Fruit fly (Drosophila melanogaster): ENCODE measurements around the gene CG17544.

Gene CG17544

dm6 chr2L:19440732-19441131, 42.4 kb upstream of the CG17544 start (continued):
- TF ChIP-seq CG11902 (GFP tag; optimal IDR thresholded peaks at IDR 0.05) (no peak), CG10631 (GFP tag; optimal IDR thresholded peaks at IDR 0.05) (no peak), CG32006 (GFP tag; optimal IDR thresholded peaks at IDR 0.05) (no peak), CG16779 (tag; optimal IDR thresholded peaks at IDR 0.05) (no peak), Smox (GFP tag; optimal IDR thresholded peaks at IDR 0.05) (no peak), CG31627 (GFP tag; optimal IDR thresholded peaks at IDR 0.05) (no peak), ss (GFP tag; optimal IDR thresholded peaks at IDR 0.05) (peak; percentile 14 to 58), achi (GFP tag; optimal IDR thresholded peaks at IDR 0.05) (no peak), CG6276 (GFP tag; optimal IDR thresholded peaks at IDR 0.05) (no peak), esn (GFP tag; optimal IDR thresholded peaks at IDR 0.05) (no peak), CG3919 (GFP tag; optimal IDR thresholded peaks at IDR 0.05) (peak; percentile 6), CG11762 (GFP tag; optimal IDR thresholded peaks at IDR 0.05; ENCODE audit: insufficient read depth) (no peak), CG6792 (GFP tag; optimal IDR thresholded peaks at IDR 0.05) (no peak), CG15336 (GFP tag; IDR thresholded peaks at IDR 0.05) (peak; percentile 25; the same call in 1 of the 2 replicates), Lpt (GFP tag; optimal IDR thresholded peaks at IDR 0.05) (no peak), Hr39 (GFP tag; optimal IDR thresholded peaks at IDR 0.05) (no peak)

dm6 chr2L:19440285-19440684, 42.0 kb upstream of the CG17544 start:
- TF ChIP-seq vri (GFP tag; optimal IDR thresholded peaks at IDR 0.05) (no peak), acj6 (GFP tag; optimal IDR thresholded peaks at IDR 0.05) (no peak), Eip78C (GFP tag) (peak; percentile 43)

- TF ChIP-seq CG3919 (GFP tag; optimal IDR thresholded peaks at IDR 0.05) (peak; percentile 48), cyc (GFP tag; optimal IDR thresholded peaks at IDR 0.05) (peak; percentile 36), pdm3 (GFP tag; optimal IDR thresholded peaks at IDR 0.05) (peak; percentile 61), Ets21C (GFP tag; optimal IDR thresholded peaks at IDR 0.05) (peak; percentile 65), dsx (GFP tag; optimal IDR thresholded peaks at IDR 0.05; ENCODE audit: poor library complexity, severe bottlenecking) (peak; percentile 5), CG16779 (tag; optimal IDR thresholded peaks at IDR 0.05) (peak; percentile 33), Eip75B (GFP tag; optimal IDR thresholded peaks at IDR 0.05) (peak; percentile 23), CG6792 (GFP tag; optimal IDR thresholded peaks at IDR 0.05) (peak; percentile 3), lz (GFP tag; optimal IDR thresholded peaks at IDR 0.05) (no peak), fd85E (GFP tag; optimal IDR thresholded peaks at IDR 0.05) (peak; percentile 12), Sox15 (GFP tag; optimal IDR thresholded peaks at IDR 0.05) (peak; percentile 59), dac (GFP tag; optimal IDR thresholded peaks at IDR 0.05) (peak; percentile 67), vri (GFP tag; optimal IDR thresholded peaks at IDR 0.05) (no peak), CG11294 (GFP tag; IDR thresholded peaks at IDR 0.05) (no peak), Met (GFP tag; optimal IDR thresholded peaks at IDR 0.05) (no peak), Gug (GFP tag; IDR thresholded peaks at IDR 0.05) (no peak; the same call in 1 of the 2 replicates), Eip78C (GFP tag) (peak; percentile 92), fkh (GFP tag; optimal IDR thresholded peaks at IDR 0.05) (no peak), CG11762 (GFP tag; optimal IDR thresholded peaks at IDR 0.05; ENCODE audit: insufficient read depth) (no peak), CG6808 (GFP tag; optimal IDR thresholded peaks at IDR 0.05) (peak; percentile 51), CG10631 (GFP tag; optimal IDR thresholded peaks at IDR 0.05) (peak; percentile 76), Eip93F (GFP tag; optimal IDR thresholded peaks at IDR 0.05) (no peak), Sox14 (GFP tag; optimal IDR thresholded peaks at IDR 0.05) (peak; percentile 77), Sox102F (GFP tag; optimal IDR thresholded peaks at IDR 0.05) (peak; percentile 16), Hr39 (GFP tag; optimal IDR thresholded peaks at IDR 0.05) (peak; percentile 14), eg (GFP tag; IDR thresholded peaks at IDR 0.05) (peak; percentile 54; the same call in 2 of the 3 replicates), CG6163 (GFP tag; IDR thresholded peaks at IDR 0.05) (peak; percentile 71), esn (GFP tag; optimal IDR thresholded peaks at IDR 0.05) (no peak), Lpt (GFP tag; optimal IDR thresholded peaks at IDR 0.05) (no peak), CG10669 (GFP tag; optimal IDR thresholded peaks at IDR 0.05) (peak; percentile 44), achi (GFP tag; optimal IDR thresholded peaks at IDR 0.05) (peak; percentile 83), CG4318 (GFP tag; optimal IDR thresholded peaks at IDR 0.05) (peak; percentile 68), CG8319 (GFP tag; optimal IDR thresholded peaks at IDR 0.05) (peak; percentile 7), OdsH (GFP tag; optimal IDR thresholded peaks at IDR 0.05) (peak; percentile 83), salr (GFP tag; optimal IDR thresholded peaks at IDR 0.05) (peak; percentile 34 to 75), CG34406 (GFP tag; optimal IDR thresholded peaks at IDR 0.05) (peak; percentile 74), CG8119 (GFP tag; IDR thresholded peaks at IDR 0.05) (peak; percentile 77), Ets96B (tag; optimal IDR thresholded peaks at IDR 0.05) (peak; percentile 81)
Observed at dm6 chr2L:19439598-19440230, 41.4 kb upstream of the CG17544 start.

Data from whole organism, prepupa.